Worm (Caenorhabditis elegans): ENCODE data around the gene rgs-11.

Gene rgs-11

ce11 chrX:14964253-14964652 lies at the start of gene rgs-11:
Gene rgs-11 (plus strand): TSS chrX:14964553.
- TF ChIP-seq alr-1 (tag; optimal IDR thresholded peaks at IDR 0.05) (no peak), Y55F3AM.14 (GFP tag; optimal IDR thresholded peaks at IDR 0.05) (no peak), R02D3.7 (tag; optimal IDR thresholded peaks at IDR 0.05) (no peak), dmd-4 (tag; optimal IDR thresholded peaks at IDR 0.05) (no peak), nhr-129 (tag; optimal IDR thresholded peaks at IDR 0.05) (no peak), crh-2 (tag; optimal IDR thresholded peaks at IDR 0.05) (no peak), gmeb-1 (tag; optimal IDR thresholded peaks at IDR 0.05) (no peak), F13H6.1 (tag; optimal IDR thresholded peaks at IDR 0.05) (no peak), ztf-1 (GFP tag; conservative IDR thresholded peaks at IDR 0.05) (no peak), lin-39 (tag; optimal IDR thresholded peaks at IDR 0.05) (no peak), zag-1 (tag; optimal IDR thresholded peaks at IDR 0.05) (no peak), unc-62 (GFP tag; optimal IDR thresholded peaks at IDR 0.05) (no peak), blmp-1 (tag; optimal IDR thresholded peaks at IDR 0.05; ENCODE audit: insufficient read depth) (no peak), peb-1 (tag; optimal IDR thresholded peaks at IDR 0.05) (no peak), lin-11 (tag; optimal IDR thresholded peaks at IDR 0.05) (no peak), mbf-1 (tag; optimal IDR thresholded peaks at IDR 0.05) (no peak), sma-3 (GFP tag; optimal IDR thresholded peaks at IDR 0.05) (no peak), nhr-12 (tag; optimal IDR thresholded peaks at IDR 0.05) (no peak)

ce11 chrX:14916767-14917166 lies 47.6 kb upstream of the rgs-11 start:
- TF ChIP-seq dmd-4 (tag; optimal IDR thresholded peaks at IDR 0.05) (no peak), egl-27 (tag; optimal IDR thresholded peaks at IDR 0.05) (no peak), sem-4 (tag; optimal IDR thresholded peaks at IDR 0.05) (no peak), ztf-1 (GFP tag; conservative IDR thresholded peaks at IDR 0.05) (no peak), nhr-25 (tag; optimal IDR thresholded peaks at IDR 0.05) (no peak), fos-1 (tag; optimal IDR thresholded peaks at IDR 0.05) (no peak), elt-3 (tag; optimal IDR thresholded peaks at IDR 0.05) (no peak), mbf-1 (tag; optimal IDR thresholded peaks at IDR 0.05) (no peak), aly-2 (tag; optimal IDR thresholded peaks at IDR 0.05) (no peak), blmp-1 (tag; optimal IDR thresholded peaks at IDR 0.05; ENCODE audit: insufficient read depth) (no peak), elt-1 (tag; optimal IDR thresholded peaks at IDR 0.05) (no peak), sma-9 (GFP tag; optimal IDR thresholded peaks at IDR 0.05) (no peak), sma-9 (tag; optimal IDR thresholded peaks at IDR 0.05) (no peak), unc-62 (GFP tag; optimal IDR thresholded peaks at IDR 0.05) (no peak), lsy-2 (tag; optimal IDR thresholded peaks at IDR 0.05) (no peak), Y55F3AM.14 (GFP tag; optimal IDR thresholded peaks at IDR 0.05) (no peak), mdl-1 (tag; optimal IDR thresholded peaks at IDR 0.05) (no peak), nhr-21 (tag; optimal IDR thresholded peaks at IDR 0.05) (no peak), skn-1 (tag; optimal IDR thresholded peaks at IDR 0.05) (no peak)

ce11 chrX:14918538-14918937 lies 45.8 kb upstream of the rgs-11 start, which contains the start of gene npr-40:
Gene npr-40 (plus strand): TSS chrX:14918838.
- TF ChIP-seq ztf-11 (tag; optimal IDR thresholded peaks at IDR 0.05) = no peak
- no peak for TF ChIP-seq nhr-23 (tag; optimal IDR thresholded peaks at IDR 0.05)
- TF ChIP-seq F13H6.1 (tag; optimal IDR thresholded peaks at IDR 0.05) = no peak
- TF ChIP-seq dmd-4 (tag; optimal IDR thresholded peaks at IDR 0.05) = no peak
- no peak for TF ChIP-seq peb-1 (tag; optimal IDR thresholded peaks at IDR 0.05)
- no peak for TF ChIP-seq ztf-4 (tag; optimal IDR thresholded peaks at IDR 0.05)
- no peak for TF ChIP-seq ceh-82 (tag; optimal IDR thresholded peaks at IDR 0.05)
- no peak for TF ChIP-seq fos-1 (tag; optimal IDR thresholded peaks at IDR 0.05)
- TF ChIP-seq nhr-6 (tag; optimal IDR thresholded peaks at IDR 0.05) = no peak
- no peak for TF ChIP-seq lin-39 (tag; optimal IDR thresholded peaks at IDR 0.05)
- TF ChIP-seq ztf-1 (GFP tag; conservative IDR thresholded peaks at IDR 0.05) = no peak
- no peak for TF ChIP-seq nhr-25 (tag; optimal IDR thresholded peaks at IDR 0.05)
- TF ChIP-seq blmp-1 (tag; optimal IDR thresholded peaks at IDR 0.05; ENCODE audit: insufficient read depth) = no peak
- TF ChIP-seq nhr-21 (tag; optimal IDR thresholded peaks at IDR 0.05) = no peak
- TF ChIP-seq lsy-2 (tag; optimal IDR thresholded peaks at IDR 0.05) = no peak

- no peak for TF ChIP-seq unc-55 (GFP tag; optimal IDR thresholded peaks at IDR 0.05)
- no peak for TF ChIP-seq nhr-77 (tag; optimal IDR thresholded peaks at IDR 0.05)
- TF ChIP-seq unc-39 (tag; optimal IDR thresholded peaks at IDR 0.05) = no peak
- no peak for TF ChIP-seq blmp-1 (tag; optimal IDR thresholded peaks at IDR 0.05; ENCODE audit: insufficient read depth)
- TF ChIP-seq nhr-12 (tag; optimal IDR thresholded peaks at IDR 0.05) = no peak
- TF ChIP-seq nhr-25 (tag; optimal IDR thresholded peaks at IDR 0.05) = no peak
- TF ChIP-seq ceh-16 (tag; optimal IDR thresholded peaks at IDR 0.05) = no peak
- no peak for TF ChIP-seq ztf-4 (tag; optimal IDR thresholded peaks at IDR 0.05)
- TF ChIP-seq elt-1 (tag; optimal IDR thresholded peaks at IDR 0.05) = no peak
- no peak for TF ChIP-seq gmeb-1 (tag; optimal IDR thresholded peaks at IDR 0.05)
- TF ChIP-seq unc-62 (GFP tag; optimal IDR thresholded peaks at IDR 0.05) = no peak
- TF ChIP-seq sma-9 (GFP tag; optimal IDR thresholded peaks at IDR 0.05) = no peak
- no peak for TF ChIP-seq sma-9 (tag; optimal IDR thresholded peaks at IDR 0.05)
Observed at ce11 chrX:14920880-14921279, 43.5 kb upstream of the rgs-11 start.

All from whole organism, L2 larva.